Worm (Caenorhabditis elegans) whole organism, late embryonic: Measurements from ENCODE around the gene elt-6.

Experiments used
- C08G9.2 ChIP-seq: sonication (generic microtip); optimal IDR thresholded peaks from 2 replicates; lab custom pipeline; 2016; ENCODE audit warnings: mild to moderate bottlenecking, missing genetic modification characterization, moderate library complexity, missing compliant biosample characterization
- K09A11.1 ChIP-seq: sonication (generic microtip); optimal IDR thresholded peaks from 2 replicates; lab custom pipeline; 2017; ENCODE audit warnings: antibody characterized with exemption, mild to moderate bottlenecking, missing genetic modification characterization, missing compliant biosample characterization; ENCODE audit not compliant: insufficient read depth
- T23F11.4 ChIP-seq: fragments of 200-800 bp; sonication (Bioruptor generic); optimal IDR thresholded peaks from 2 replicates; lab custom pipeline; 2018; ENCODE audit warnings: mild to moderate bottlenecking, missing genetic modification characterization, missing compliant biosample characterization
- ceh-18 ChIP-seq: sonication (generic microtip); optimal IDR thresholded peaks from 2 replicates; lab custom pipeline; 2016; ENCODE audit warnings: missing genetic modification characterization, missing compliant biosample characterization
- ceh-2 ChIP-seq: sonication (generic microtip); optimal IDR thresholded peaks from 2 replicates; lab custom pipeline; 2016; ENCODE audit warnings: missing genotype, missing genetic modification characterization, missing compliant biosample characterization
- ceh-30 ChIP-seq: fragments of 150-350 bp; optimal IDR thresholded peaks from 2 replicates; lab custom pipeline; 2014; ENCODE audit warnings: missing biosample characterization, missing genetic modification characterization
- ceh-31 ChIP-seq: sonication (generic microtip); optimal IDR thresholded peaks from 2 replicates; lab custom pipeline; 2016; ENCODE audit warnings: missing genetic modification characterization, missing compliant biosample characterization
- ceh-6 ChIP-seq: fragments of 200-800 bp; sonication (Bioruptor generic); optimal IDR thresholded peaks from 2 replicates; lab custom pipeline; 2018; ENCODE audit warnings: mild to moderate bottlenecking, missing genetic modification characterization, missing compliant biosample characterization
- ceh-9 ChIP-seq: sonication (generic microtip); optimal IDR thresholded peaks from 2 replicates; lab custom pipeline; 2016; ENCODE audit warnings: mild to moderate bottlenecking, missing genetic modification characterization, inconsistent platforms, missing compliant biosample characterization
- che-1 ChIP-seq: sonication (generic microtip); optimal IDR thresholded peaks from 2 replicates; lab custom pipeline; 2016; ENCODE audit warnings: mild to moderate bottlenecking, missing genetic modification characterization, missing compliant biosample characterization
- dmd-4 ChIP-seq: sonication (generic microtip); optimal IDR thresholded peaks from 2 replicates; lab custom pipeline; 2016; ENCODE audit warnings: borderline replicate concordance, missing genetic modification characterization, missing compliant biosample characterization
- dve-1 ChIP-seq: sonication (generic microtip); optimal IDR thresholded peaks from 2 replicates; lab custom pipeline; 2017; ENCODE audit warnings: antibody characterized with exemption, mild to moderate bottlenecking, missing genetic modification characterization, missing compliant biosample characterization
- elt-2 ChIP-seq: sonication (generic microtip); optimal IDR thresholded peaks from 2 replicates; lab custom pipeline; 2016; ENCODE audit warnings: missing genetic modification reagents, missing genetic modification characterization, missing compliant biosample characterization
- eyg-1 ChIP-seq: sonication (generic microtip); optimal IDR thresholded peaks from 2 replicates; lab custom pipeline; 2016; ENCODE audit warnings: missing genotype, missing genetic modification characterization, missing compliant biosample characterization
- fkh-6 ChIP-seq: sonication (generic microtip); optimal IDR thresholded peaks from 2 replicates; lab custom pipeline; 2016; ENCODE audit warnings: missing genetic modification characterization, missing compliant biosample characterization
- hlh-13 ChIP-seq: fragments of 200-800 bp; sonication (Bioruptor generic); optimal IDR thresholded peaks from 2 replicates; lab custom pipeline; 2018; ENCODE audit warnings: mild to moderate bottlenecking, missing genetic modification characterization, missing compliant biosample characterization
- hlh-15 ChIP-seq: sonication (generic microtip); optimal IDR thresholded peaks from 2 replicates; lab custom pipeline; 2016; ENCODE audit warnings: missing genetic modification characterization, missing compliant biosample characterization
- hlh-8 ChIP-seq: sonication (generic microtip); optimal IDR thresholded peaks from 2 replicates; lab custom pipeline; 2016; ENCODE audit warnings: missing genotype, missing genetic modification characterization, missing compliant biosample characterization
- lim-6 ChIP-seq: sonication (generic microtip); optimal IDR thresholded peaks from 2 replicates; lab custom pipeline; 2016; ENCODE audit warnings: missing genetic modification characterization, missing compliant biosample characterization
- lin-11 ChIP-seq: fragments of 200-800 bp; sonication (Bioruptor generic); optimal IDR thresholded peaks from 2 replicates; lab custom pipeline; 2018; ENCODE audit warnings: mild to moderate bottlenecking, missing genetic modification characterization, missing compliant biosample characterization
- mec-3 ChIP-seq: sonication (generic microtip); optimal IDR thresholded peaks from 2 replicates; lab custom pipeline; 2016; ENCODE audit warnings: borderline replicate concordance, missing genetic modification characterization, missing compliant biosample characterization
- nfya-1 ChIP-seq: sonication (generic microtip); optimal IDR thresholded peaks from 2 replicates; lab custom pipeline; 2017; ENCODE audit warnings: missing genetic modification characterization, mild to moderate bottlenecking, missing compliant biosample characterization, antibody characterized with exemption, moderate library complexity
- nhr-11 ChIP-seq: fragments of 150-350 bp; optimal IDR thresholded peaks from 2 replicates; lab custom pipeline; 2014; ENCODE audit warnings: missing biosample characterization, missing genetic modification characterization
- nhr-232 ChIP-seq: sonication (generic microtip); optimal IDR thresholded peaks from 2 replicates; lab custom pipeline; 2016; ENCODE audit warnings: missing genetic modification characterization, missing compliant biosample characterization
- npax-4 ChIP-seq: sonication (generic microtip); optimal IDR thresholded peaks from 2 replicates; lab custom pipeline; 2016; ENCODE audit warnings: missing genetic modification characterization, missing compliant biosample characterization
- odd-2 ChIP-seq: sonication (generic microtip); optimal IDR thresholded peaks from 2 replicates; lab custom pipeline; 2017; ENCODE audit warnings: antibody characterized with exemption, mild to moderate bottlenecking, missing genetic modification characterization, missing compliant biosample characterization
- ref-2 ChIP-seq: sonication (generic microtip); optimal IDR thresholded peaks from 2 replicates; lab custom pipeline; 2016; ENCODE audit warnings: missing genetic modification characterization, missing compliant biosample characterization
- sdc-2 ChIP-seq: sonication (generic microtip); optimal IDR thresholded peaks from 2 replicates; lab custom pipeline; 2016; ENCODE audit warnings: missing genotype, missing genetic modification characterization, missing compliant biosample characterization
- sox-2 ChIP-seq: fragments of 200-800 bp; sonication (Bioruptor generic); IDR thresholded peaks from 2 replicates; pipeline ENCODE4 v1.3.6; 2022; ENCODE audit warnings: missing genetic modification reagents, missing genetic modification characterization, missing compliant biosample characterization
- sox-4 ChIP-seq: sonication (generic microtip); optimal IDR thresholded peaks from 2 replicates; lab custom pipeline; 2017; ENCODE audit warnings: mild to moderate bottlenecking, missing genetic modification characterization, inconsistent platforms, missing compliant biosample characterization
- tbx-2 ChIP-seq: sonication (generic microtip); optimal IDR thresholded peaks from 2 replicates; lab custom pipeline; 2016; ENCODE audit warnings: missing genetic modification characterization, missing compliant biosample characterization
- unc-3 ChIP-seq, 2 experiments: fragments of 200-800 bp in 1 of 2; sonication (Bioruptor generic) in 1 of 2; sonication (generic microtip) in 1 of 2; conservative IDR thresholded peaks in 1 of 2; optimal IDR thresholded peaks in 1 of 2; 2 replicates each; pipeline versions ENCODE4 v1.3.6 to Lab custom; 2016 to 2022; ENCODE audit warnings: missing compliant biosample characterization in 2 of 2, missing genetic modification characterization in 2 of 2, missing genetic modification reagents in 1 of 2
- unc-42 ChIP-seq: sonication (generic microtip); optimal IDR thresholded peaks from 2 replicates; lab custom pipeline; 2016; ENCODE audit warnings: missing genotype, missing genetic modification characterization, missing compliant biosample characterization
- unc-55 ChIP-seq: sonication (generic microtip); optimal IDR thresholded peaks from 2 replicates; lab custom pipeline; 2017; ENCODE audit warnings: missing biosample characterization, missing genetic modification reagents, missing genetic modification characterization
- unc-86 ChIP-seq: sonication (generic microtip); optimal IDR thresholded peaks from 2 replicates; lab custom pipeline; 2016; ENCODE audit warnings: missing genetic modification characterization, missing compliant biosample characterization
- zip-5 ChIP-seq: sonication (generic microtip); optimal IDR thresholded peaks from 2 replicates; lab custom pipeline; 2016; ENCODE audit warnings: missing genetic modification characterization, missing compliant biosample characterization

elt-6 gene

DNA sequence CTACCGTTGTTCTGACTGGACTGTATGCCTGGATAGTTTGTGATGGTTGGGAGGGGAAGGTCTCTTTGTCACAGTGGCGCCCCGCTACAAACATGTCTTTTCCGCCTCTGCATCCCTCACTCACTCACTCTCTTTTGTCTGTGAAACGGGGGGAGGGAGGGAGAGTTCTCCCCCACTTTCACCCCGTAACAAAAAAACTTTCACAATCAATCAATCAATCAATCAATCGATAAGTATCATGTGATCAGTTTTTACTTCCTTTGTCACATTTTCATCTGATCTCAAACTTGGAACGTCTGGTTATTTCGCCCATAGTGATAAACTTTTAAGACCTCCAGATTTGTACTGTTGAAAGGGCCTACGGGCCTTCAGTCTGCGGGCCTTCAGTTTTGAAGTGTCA is 26.2 kb upstream of the elt-6 start:
- TF ChIP-seq ceh-18 (tag; lab: Kevin White, UChicago) (no peak), dve-1 (no peak), nfya-1 (tag; lab: Kevin White, UChicago) (no peak), odd-2 (no peak), unc-3 (GFP tag; conservative IDR thresholded peaks at IDR 0.05; lab: Robert Waterston, UW) (no peak), unc-3 (tag; optimal IDR thresholded peaks at IDR 0.05; lab: Kevin White, UChicago) (no peak), hlh-15 (tag; lab: Kevin White, UChicago) (no peak), sox-4 (tag; lab: Kevin White, UChicago) (no peak), ref-2 (tag; lab: Kevin White, UChicago) (no peak), nhr-232 (tag; lab: Kevin White, UChicago) (no peak), lim-6 (tag; lab: Kevin White, UChicago) (no peak)

DNA sequence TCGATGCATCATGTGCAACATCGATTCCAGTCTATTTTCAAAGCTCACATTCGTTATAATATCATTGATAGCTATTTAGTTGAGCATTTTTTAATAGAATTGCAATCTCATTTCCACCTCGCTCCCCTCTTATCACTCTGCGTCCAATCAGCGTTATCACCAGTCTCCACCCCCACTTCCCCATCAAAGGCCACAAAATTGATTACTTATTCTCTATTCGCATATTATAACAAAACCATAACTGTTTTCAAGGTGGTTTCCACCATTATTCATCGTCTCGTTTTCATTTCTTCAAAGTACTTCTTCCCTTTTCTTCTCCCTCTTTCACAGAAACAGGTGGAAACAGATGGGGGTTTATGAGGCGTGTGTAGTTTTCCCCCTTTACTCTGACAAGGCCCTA is 25.1 kb upstream of the elt-6 start:
- no peak for TF ChIP-seq T23F11.4 (GFP tag; lab: Kevin White, UChicago)

DNA sequence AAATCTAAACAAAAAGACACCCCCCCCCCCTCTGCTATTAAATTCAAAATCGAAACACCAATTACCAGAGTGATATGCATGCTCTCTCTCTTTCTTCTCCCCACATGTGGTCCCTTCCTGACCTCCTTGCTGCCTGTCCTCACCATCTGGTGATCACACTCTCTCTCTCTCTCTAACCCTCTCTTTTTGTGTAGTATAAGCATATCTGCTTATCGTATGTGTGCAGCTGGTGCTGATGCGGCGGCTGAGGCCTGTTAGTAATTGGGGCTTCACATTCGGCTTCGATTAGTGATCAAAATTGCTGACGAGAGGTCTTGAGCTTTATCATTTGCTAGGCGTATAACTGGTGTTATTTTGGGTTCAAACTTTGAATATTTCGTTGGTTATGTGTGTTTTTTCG is 22.8 kb upstream of the elt-6 start:
- no peak for TF ChIP-seq nhr-11 (tag; lab: Kevin White, UChicago)
- peak; percentile 8 for TF ChIP-seq ceh-31 (tag; lab: Kevin White, UChicago)
- TF ChIP-seq C08G9.2 (tag; lab: Kevin White, UChicago): no peak
- peak; percentile 22 for TF ChIP-seq tbx-2 (tag; lab: Kevin White, UChicago)
- no peak for TF ChIP-seq ceh-30 (tag; lab: Kevin White, UChicago)
- TF ChIP-seq mec-3 (tag; lab: Kevin White, UChicago): no peak
- peak; percentile 96 for TF ChIP-seq hlh-8 (tag; lab: Kevin White, UChicago)
- no peak for TF ChIP-seq che-1 (tag; lab: Kevin White, UChicago)
- TF ChIP-seq nhr-232 (tag; lab: Kevin White, UChicago): no peak
- TF ChIP-seq eyg-1 (tag; lab: Kevin White, UChicago): no peak
- no peak for TF ChIP-seq sox-2 (GFP tag; lab: Robert Waterston, UW)
- TF ChIP-seq lin-11 (tag; lab: Kevin White, UChicago): no peak
- no peak for TF ChIP-seq unc-55
- TF ChIP-seq zip-5 (tag; lab: Kevin White, UChicago): no peak
- TF ChIP-seq unc-42 (tag; lab: Kevin White, UChicago): peak; percentile 8
- TF ChIP-seq ceh-6 (GFP tag; lab: Kevin White, UChicago): no peak

DNA sequence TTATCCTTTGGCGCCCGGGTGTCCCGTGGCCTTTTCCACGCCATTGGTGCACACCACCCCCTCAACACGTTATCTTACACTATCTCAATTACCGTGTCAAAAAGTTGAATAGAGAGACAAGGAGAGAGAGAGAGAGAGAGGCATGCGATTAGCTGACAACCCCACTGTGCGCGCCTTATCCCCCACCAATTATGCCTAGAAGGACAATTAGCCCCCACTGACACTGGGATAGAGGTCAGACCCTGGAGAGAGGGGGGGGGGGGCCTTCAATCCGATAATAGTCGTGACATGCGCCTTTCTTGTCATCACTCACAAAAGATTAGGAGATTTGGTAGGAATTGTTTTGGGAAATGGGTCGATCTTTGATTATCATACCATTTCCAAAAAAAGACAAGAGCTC is 21.6 kb upstream of the elt-6 start:
- TF ChIP-seq ref-2 (tag; lab: Kevin White, UChicago): peak; percentile 34
- no peak for TF ChIP-seq dmd-4 (tag; lab: Kevin White, UChicago)
- TF ChIP-seq npax-4 (tag; lab: Kevin White, UChicago): no peak
- TF ChIP-seq sdc-2 (tag; lab: Kevin White, UChicago): no peak
- TF ChIP-seq hlh-13 (GFP tag; lab: Kevin White, UChicago): no peak
- TF ChIP-seq nhr-11 (tag; lab: Kevin White, UChicago): no peak
- no peak for TF ChIP-seq zip-5 (tag; lab: Kevin White, UChicago)
- TF ChIP-seq K09A11.1: no peak
- peak; percentile 25 for TF ChIP-seq fkh-6 (tag; lab: Kevin White, UChicago)
- TF ChIP-seq ceh-9 (tag; lab: Kevin White, UChicago): no peak
- peak; percentile 15 for TF ChIP-seq ceh-31 (tag; lab: Kevin White, UChicago)
- TF ChIP-seq ceh-2: no peak
- peak; percentile 3 for TF ChIP-seq unc-42 (tag; lab: Kevin White, UChicago)
- no peak for TF ChIP-seq nfya-1 (tag; lab: Kevin White, UChicago)
- no peak for TF ChIP-seq tbx-2 (tag; lab: Kevin White, UChicago)
- peak; percentile 3 for TF ChIP-seq sox-4 (tag; lab: Kevin White, UChicago)
- no peak for TF ChIP-seq unc-86 (tag; lab: Kevin White, UChicago)
- no peak for TF ChIP-seq elt-2
